Worm (Caenorhabditis elegans) whole organism, midembryonic: ENCODE measurements around the gene T20G5.9.

ENCODE experiments used
- klf-2 ChIP-seq: fragments of 200-800 bp; sonication (Bioruptor generic); conservative IDR thresholded peaks from 2 replicates; pipeline ENCODE4 v1.3.6; 2022; ENCODE audit warnings: missing genetic modification reagents, missing genetic modification characterization, missing compliant biosample characterization
- ref-1 ChIP-seq: fragments of 200-800 bp; sonication (Bioruptor generic); conservative IDR thresholded peaks from 2 replicates; pipeline ENCODE4 v1.3.6; 2022; ENCODE audit warnings: missing genetic modification reagents, missing genetic modification characterization, missing compliant biosample characterization
- ztf-23 ChIP-seq: fragments of 200-800 bp; sonication (Bioruptor generic); IDR thresholded peaks from 2 replicates; pipeline ENCODE4 v1.3.6; 2022; ENCODE audit warnings: missing genetic modification reagents, missing genetic modification characterization, missing compliant biosample characterization

ce11 chrIII:10201235-10201634 is 8.4 kb upstream of the T20G5.9 start, which contains the start of the genes T20G5.13 and T20G5.12:
- no peak for TF ChIP-seq klf-2 (GFP tag; lab: Robert Waterston, UW)
- TF ChIP-seq ztf-23 (GFP tag; lab: Robert Waterston, UW), result no peak
- TF ChIP-seq ref-1 (GFP tag; lab: Robert Waterston, UW), result no peak
